Fruit fly (Drosophila melanogaster): ENCODE data around the gene CG10375.

Gene CG10375

DNA sequence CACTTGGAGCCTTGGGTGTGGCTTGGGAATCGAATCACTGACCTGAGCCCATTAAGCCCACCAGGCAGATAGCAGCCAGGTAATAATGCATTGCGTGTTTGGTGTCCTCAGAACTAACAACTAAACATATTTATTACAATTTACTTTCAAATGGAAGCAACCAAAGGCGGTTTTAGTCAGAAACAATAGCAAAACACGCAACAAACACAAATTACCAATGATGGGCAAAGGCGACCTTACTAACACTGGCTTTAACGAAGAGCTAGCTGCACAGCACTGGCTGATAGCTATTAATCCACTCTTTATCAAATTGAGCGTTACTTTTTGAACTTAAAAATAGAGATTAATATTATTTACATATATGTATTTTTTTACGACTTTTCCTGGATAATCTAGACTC, 4.5 kb upstream of the CG10375 start, which contains the start of gene udt (continued):
- TF ChIP-seq z (GFP tag; IDR thresholded peaks at IDR 0.05) (no peak), CG32532 (GFP tag; IDR thresholded peaks at IDR 0.05) (no peak), unpg (GFP tag; optimal IDR thresholded peaks at IDR 0.05) (no peak), Myb (GFP tag; optimal IDR thresholded peaks at IDR 0.05) (peak; percentile 86), dm (GFP tag; optimal IDR thresholded peaks at IDR 0.05) (no peak), wor (GFP tag; IDR thresholded peaks at IDR 0.05) (no peak), crp (GFP tag; optimal IDR thresholded peaks at IDR 0.05) (no peak), CG16815 (GFP tag; optimal IDR thresholded peaks at IDR 0.05) (no peak), Hsf (GFP tag; optimal IDR thresholded peaks at IDR 0.05) (peak; percentile 1), GATAe (GFP tag; conservative IDR thresholded peaks at IDR 0.05) (no peak), CG11696 (GFP tag; IDR thresholded peaks at IDR 0.05) (no peak), Dad (GFP tag; optimal IDR thresholded peaks at IDR 0.05) (no peak), pan (optimal IDR thresholded peaks at IDR 0.05) (no peak), pan (GFP tag; optimal IDR thresholded peaks at IDR 0.05 in 1 of 2, IDR thresholded peaks at IDR 0.05 in 1 of 2) (no peak), Mes4 (GFP tag; optimal IDR thresholded peaks at IDR 0.05) (no peak), Sox100B (GFP tag; optimal IDR thresholded peaks at IDR 0.05) (no peak), Lhr (GFP tag; optimal IDR thresholded peaks at IDR 0.05) (no peak), danr (GFP tag; IDR thresholded peaks at IDR 0.05) (no peak), ase (GFP tag; IDR thresholded peaks at IDR 0.05) (no peak), Rfx (GFP tag; IDR thresholded peaks at IDR 0.05) (peak; percentile 47; the same call in 1 of the 2 replicates), Ets65A (GFP tag) (no peak), CG15696 (tag; optimal IDR thresholded peaks at IDR 0.05) (no peak), otp (GFP tag; IDR thresholded peaks at IDR 0.05) (no peak), usp (GFP tag; optimal IDR thresholded peaks at IDR 0.05) (no peak), pita (GFP tag; optimal IDR thresholded peaks at IDR 0.05) (no peak), CG1647 (GFP tag; optimal IDR thresholded peaks at IDR 0.05) (peak; percentile 24), fd3F (GFP tag; optimal IDR thresholded peaks at IDR 0.05) (no peak), pzg (GFP tag; optimal IDR thresholded peaks at IDR 0.05) (peak; percentile 42), CG11247 (GFP tag; IDR thresholded peaks at IDR 0.05) (0 out of 2 replicates have a peak, but pooled peaks have one; percentile 22), CG4820 (GFP tag; optimal IDR thresholded peaks at IDR 0.05) (peak; percentile 18), CG2875 (GFP tag; optimal IDR thresholded peaks at IDR 0.05) (no peak), run (tag; optimal IDR thresholded peaks at IDR 0.05) (no peak), CG34422 (GFP tag; IDR thresholded peaks at IDR 0.05) (0 out of 3 replicates have a peak, but pooled peaks have one; percentile 15), CG11504 (tag; optimal IDR thresholded peaks at IDR 0.05) (no peak), tna (GFP tag; IDR thresholded peaks at IDR 0.05; ENCODE audit: partially characterized antibody) (0 out of 2 replicates have a peak, but pooled peaks have one; percentile 10), HLHmδ (GFP tag; optimal IDR thresholded peaks at IDR 0.05) (no peak), ham (GFP tag; IDR thresholded peaks at IDR 0.05) (no peak), CG1603 (tag; optimal IDR thresholded peaks at IDR 0.05) (peak; percentile 53), CG10366 (GFP tag; IDR thresholded peaks at IDR 0.05) (no peak), CG4854 (GFP tag; optimal IDR thresholded peaks at IDR 0.05) (no peak), CoRest (tag; optimal IDR thresholded peaks at IDR 0.05) (no peak), tup (GFP tag; optimal IDR thresholded peaks at IDR 0.05) (no peak), CG9215 (GFP tag; IDR thresholded peaks at IDR 0.05) (no peak), Ets97D (GFP tag; optimal IDR thresholded peaks at IDR 0.05) (peak; percentile 6), CG10274 (GFP tag; optimal IDR thresholded peaks at IDR 0.05) (no peak), lilli (GFP tag; optimal IDR thresholded peaks at IDR 0.05) (peak; percentile 13), vvl (GFP tag; IDR thresholded peaks at IDR 0.05) (peak; percentile 27; the same call in 1 of the 2 replicates), peb (GFP tag; IDR thresholded peaks at IDR 0.05) (no peak), unc-4 (GFP tag; IDR thresholded peaks at IDR 0.05; ENCODE audit: partially characterized antibody) (no peak), CG10147 (GFP tag; optimal IDR thresholded peaks at IDR 0.05) (no peak), Taf1 (GFP tag; IDR thresholded peaks at IDR 0.05) (no peak), Gsc (GFP tag; IDR thresholded peaks at IDR 0.05) (no peak)

Data from whole organism, embryonic.